Worm (Caenorhabditis elegans) whole organism, L3 larva: ENCODE results near the gene D1079.1.

Experiments
- ZK546.5 ChIP-seq: sonication (generic microtip); optimal IDR thresholded peaks from 2 replicates; lab custom pipeline; 2017; ENCODE audit warnings: missing biosample characterization, missing genetic modification characterization
- elt-2 ChIP-seq: sonication (generic microtip); optimal IDR thresholded peaks from 2 replicates; lab custom pipeline; 2016; ENCODE audit warnings: missing genetic modification reagents, mild to moderate bottlenecking, missing genetic modification characterization, missing compliant biosample characterization
- nfya-1 ChIP-seq: sonication (generic microtip); optimal IDR thresholded peaks from 2 replicates; lab custom pipeline; 2017; ENCODE audit warnings: missing genetic modification characterization, mild to moderate bottlenecking, missing compliant biosample characterization, antibody characterized with exemption, moderate library complexity; ENCODE audit not compliant: insufficient read depth
- nhr-12 ChIP-seq: fragments of 150-350 bp; optimal IDR thresholded peaks from 2 replicates; lab custom pipeline; 2014; ENCODE audit warnings: missing biosample characterization, missing genetic modification characterization
- nhr-23 ChIP-seq: fragments of 150-350 bp; optimal IDR thresholded peaks from 2 replicates; lab custom pipeline; 2014; ENCODE audit warnings: missing biosample characterization, missing genetic modification reagents, missing genetic modification characterization
- nhr-237 ChIP-seq: fragments of 150-350 bp; optimal IDR thresholded peaks from 2 replicates; lab custom pipeline; 2014; ENCODE audit warnings: missing biosample characterization, missing genetic modification characterization
- nhr-76 ChIP-seq: fragments of 150-350 bp; sonication (generic microtip); optimal IDR thresholded peaks from 5 replicates; lab custom pipeline; 2014; ENCODE audit warnings: missing biosample characterization, missing genetic modification characterization
- snpc-4 ChIP-seq: fragments of 150-350 bp; optimal IDR thresholded peaks from 2 replicates; lab custom pipeline; 2014; ENCODE audit warnings: missing biosample characterization, missing genetic modification characterization
- tbx-2 ChIP-seq: sonication (generic microtip); optimal IDR thresholded peaks from 2 replicates; lab custom pipeline; 2016; ENCODE audit warnings: mild to moderate bottlenecking, missing genetic modification characterization, missing compliant biosample characterization

DNA sequence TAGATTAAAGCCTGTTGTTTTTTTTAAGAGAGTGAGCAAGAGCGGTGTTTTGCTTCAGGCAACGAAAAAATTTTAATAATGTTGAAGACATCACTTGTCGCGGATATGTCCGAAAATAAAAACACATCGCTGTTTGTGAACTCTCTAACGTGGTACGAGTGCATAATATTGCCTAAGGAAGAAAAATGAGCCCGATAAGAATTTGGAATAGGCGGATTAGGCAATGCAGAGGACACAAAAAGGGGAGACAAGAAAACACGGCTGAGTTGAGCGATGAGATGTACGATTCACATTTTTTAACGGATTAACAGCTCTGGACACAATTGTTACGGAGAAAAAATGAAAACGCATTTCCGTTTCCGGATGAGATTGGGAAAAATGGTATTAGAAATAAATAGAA lies 24.4 kb downstream of the D1079.1 start:
- TF ChIP-seq nfya-1 (tag; lab: Kevin White, UChicago) (no peak), elt-2 (tag; lab: Kevin White, UChicago) (no peak), ZK546.5 (tag; lab: Kevin White, UChicago) (no peak), tbx-2 (tag; lab: Kevin White, UChicago) (no peak), nhr-237 (no peak), nhr-23 (no peak), nhr-12 (tag; lab: Kevin White, UChicago) (no peak), snpc-4 (tag; lab: Kevin White, UChicago) (no peak), nhr-76 (tag; lab: Kevin White, UChicago) (no peak)
